Fruit fly (Drosophila melanogaster): Measurements from ENCODE around the gene Vta1.

- TF ChIP-seq usp (GFP tag; optimal IDR thresholded peaks at IDR 0.05): no peak
- peak; percentile 55 for TF ChIP-seq woc (GFP tag; optimal IDR thresholded peaks at IDR 0.05)
- peak; percentile 73 for TF ChIP-seq fru (GFP tag; optimal IDR thresholded peaks at IDR 0.05)
- no peak for TF ChIP-seq jim (GFP tag; optimal IDR thresholded peaks at IDR 0.05)
- peak; percentile 65 for TF ChIP-seq ey (GFP tag; optimal IDR thresholded peaks at IDR 0.05)
- no peak for TF ChIP-seq N (GFP tag; optimal IDR thresholded peaks at IDR 0.05)
- TF ChIP-seq HLH106 (tag; optimal IDR thresholded peaks at IDR 0.05): peak; percentile 76
- peak; percentile 49 for TF ChIP-seq Hnf4 (GFP tag; optimal IDR thresholded peaks at IDR 0.05)
Measured at dm6 chr3L:1683091-1683490, 30.4 kb upstream of the Vta1 start.

Data from whole organism, wandering third instar larva.